Worm (Caenorhabditis elegans) whole organism, mixed stage, embryonic: Measurements from ENCODE around the gene ssp-36.
"Not testable (repeated sequence)": the region's sequence is repeated elsewhere in the genome, so short reads cannot be mapped to it uniquely, and the experiment has no call there.

Source experiments
- ceh-39 ChIP-seq: fragments of 150-350 bp; optimal IDR thresholded peaks from 2 replicates; lab custom pipeline; 2014; ENCODE audit warnings: missing biosample characterization, missing genetic modification characterization
- ceh-83 ChIP-seq: fragments of 200-800 bp; sonication (Bioruptor generic); optimal IDR thresholded peaks from 2 replicates; lab custom pipeline; 2018; ENCODE audit warnings: mild to moderate bottlenecking, missing genetic modification characterization, missing compliant biosample characterization
- ces-1 ChIP-seq: fragments of 150-350 bp; optimal IDR thresholded peaks from 2 replicates; lab custom pipeline; 2014; ENCODE audit warnings: missing biosample characterization, missing genetic modification reagents, missing genetic modification characterization
- elt-3 ChIP-seq: fragments of 150-350 bp; optimal IDR thresholded peaks from 2 replicates; lab custom pipeline; 2014; ENCODE audit warnings: missing biosample characterization, missing genetic modification characterization
- flh-1 ChIP-seq: fragments of 200-800 bp; sonication (Bioruptor generic); optimal IDR thresholded peaks from 2 replicates; lab custom pipeline; 2018; ENCODE audit warnings: mild to moderate bottlenecking, missing genetic modification characterization, moderate library complexity, missing compliant biosample characterization
- hlh-1 ChIP-seq: fragments of 150-350 bp; optimal IDR thresholded peaks from 2 replicates; lab custom pipeline; 2014; ENCODE audit warnings: missing biosample characterization, missing genetic modification reagents, missing genetic modification characterization
- lin-13 ChIP-seq: fragments of 150-350 bp; optimal IDR thresholded peaks from 2 replicates; lab custom pipeline; 2014; ENCODE audit warnings: missing biosample characterization, missing genetic modification characterization
- lsy-2 ChIP-seq: fragments of 150-350 bp; optimal IDR thresholded peaks from 2 replicates; lab custom pipeline; 2014; ENCODE audit warnings: missing biosample characterization, missing genetic modification characterization
- mab-5 ChIP-seq: fragments of 150-350 bp; optimal IDR thresholded peaks from 2 replicates; lab custom pipeline; 2014; ENCODE audit warnings: missing biosample characterization, missing genetic modification characterization
- mls-2 ChIP-seq: sonication (generic microtip); optimal IDR thresholded peaks from 2 replicates; lab custom pipeline; 2016; ENCODE audit warnings: mild to moderate bottlenecking, missing genetic modification characterization, moderate library complexity, missing compliant biosample characterization
- nhr-12 ChIP-seq: fragments of 150-350 bp; optimal IDR thresholded peaks from 2 replicates; lab custom pipeline; 2014; ENCODE audit warnings: missing biosample characterization, missing genetic modification characterization
- snpc-4 ChIP-seq: fragments of 150-350 bp; optimal IDR thresholded peaks from 2 replicates; lab custom pipeline; 2014; ENCODE audit warnings: missing biosample characterization, missing genetic modification characterization
- unc-62 ChIP-seq: fragments of 150-350 bp; optimal IDR thresholded peaks from 2 replicates; lab custom pipeline; 2014; ENCODE audit warnings: missing biosample characterization, missing genetic modification reagents, missing genetic modification characterization

DNA sequence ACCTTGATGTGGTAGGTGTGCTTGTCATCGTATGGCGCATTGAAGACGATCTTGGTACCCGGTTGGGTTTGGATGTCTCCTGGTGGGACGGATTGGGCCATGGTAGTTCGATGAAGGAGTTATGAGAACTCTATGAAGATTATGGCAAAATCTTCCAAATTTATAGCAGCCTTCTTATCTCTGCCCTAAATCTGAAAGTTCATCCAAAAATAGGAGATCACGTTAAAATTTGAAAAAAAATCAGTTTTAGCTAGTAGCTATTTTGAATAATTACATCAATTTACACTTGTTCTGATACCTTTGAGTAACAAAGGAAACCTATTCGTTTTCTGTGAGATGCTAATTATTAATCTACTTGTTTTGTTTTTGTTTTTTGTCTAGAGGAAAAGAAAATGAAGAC, 904 bp upstream of the ssp-36 start, which contains the start of gene msp-79:
- not testable (repeated sequence) for TF ChIP-seq lsy-2 (tag; lab: Kevin White, UChicago); mls-2 (tag; lab: Kevin White, UChicago); ceh-39; hlh-1; flh-1; elt-3 (tag; lab: Kevin White, UChicago); snpc-4 (tag; lab: Kevin White, UChicago); ceh-83 (GFP tag; lab: Kevin White, UChicago); ces-1 (GFP tag; lab: Kevin White, UChicago); mab-5 (tag; lab: Kevin White, UChicago); lin-13 (tag; lab: Kevin White, UChicago); nhr-12 (tag; lab: Kevin White, UChicago); unc-62 (GFP tag; lab: Kevin White, UChicago)
